Worm (Caenorhabditis elegans) whole organism, L1 larva: ENCODE results near the gene Y55F3AM.9.

ENCODE experiments used
- C04F5.9 ChIP-seq: sonication (generic microtip); optimal IDR thresholded peaks from 2 replicates; lab custom pipeline; 2016; ENCODE audit warnings: missing genetic modification characterization, missing compliant biosample characterization
- C16A3.4 ChIP-seq: fragments of 150-350 bp; optimal IDR thresholded peaks from 2 replicates; lab custom pipeline; 2014; ENCODE audit warnings: missing biosample characterization, missing genetic modification characterization
- aly-2 ChIP-seq: fragments of 150-350 bp; optimal IDR thresholded peaks from 2 replicates; lab custom pipeline; 2014; ENCODE audit warnings: missing biosample characterization, missing genetic modification characterization
- ama-1 ChIP-seq: fragments of 150-350 bp; optimal IDR thresholded peaks from 2 replicates; lab custom pipeline; 2014
- ceh-63 ChIP-seq: fragments of 200-800 bp; sonication (Bioruptor generic); optimal IDR thresholded peaks from 2 replicates; lab custom pipeline; 2018; ENCODE audit warnings: mild to moderate bottlenecking, missing genetic modification characterization, missing compliant biosample characterization
- ceh-8 ChIP-seq: fragments of 200-800 bp; sonication (Bioruptor generic); optimal IDR thresholded peaks from 2 replicates; lab custom pipeline; 2018; ENCODE audit warnings: mild to moderate bottlenecking, missing genetic modification characterization, moderate library complexity, missing compliant biosample characterization
- ceh-88 ChIP-seq: fragments of 200-800 bp; sonication (Bioruptor generic); IDR thresholded peaks from 2 replicates; pipeline ENCODE4 v1.3.6; 2022; ENCODE audit warnings: missing genetic modification characterization, missing compliant biosample characterization
- dpl-1 ChIP-seq, 3 experiments: fragments of 150-350 bp in 2 of 3; sonication (generic microtip) in 1 of 3; optimal IDR thresholded peaks; 2 replicates each; lab custom pipeline; 2014 to 2017; ENCODE audit warnings: missing biosample characterization in 3 of 3, missing genetic modification characterization in 3 of 3, missing genetic modification reagents in 3 of 3
- dsc-1 ChIP-seq: sonication (generic microtip); optimal IDR thresholded peaks from 2 replicates; lab custom pipeline; 2016; ENCODE audit warnings: mild to moderate bottlenecking, missing genetic modification characterization, missing compliant biosample characterization
- efl-1 ChIP-seq, 4 experiments: fragments of 150-350 bp; optimal IDR thresholded peaks in 3 of 4; peaks in 1 of 4; 1 replicate in 1 of 4; 2 replicates in 3 of 4; lab custom pipeline; 2014; ENCODE audit warnings: missing biosample characterization in 2 of 4, missing genetic modification characterization in 2 of 4, missing genetic modification reagents in 2 of 4
- efl-3 ChIP-seq: fragments of 200-800 bp; sonication (Bioruptor generic); optimal IDR thresholded peaks from 2 replicates; lab custom pipeline; 2018; ENCODE audit warnings: mild to moderate bottlenecking, missing genetic modification characterization, missing compliant biosample characterization
- elt-2 ChIP-seq: sonication (generic microtip); optimal IDR thresholded peaks from 2 replicates; lab custom pipeline; 2016; ENCODE audit warnings: missing genetic modification characterization, mild to moderate bottlenecking, inconsistent platforms, missing compliant biosample characterization, missing genetic modification reagents
- elt-3 ChIP-seq, 6 experiments: fragments of 150-350 bp in 1 of 6; sonication (generic microtip); optimal IDR thresholded peaks; 2 replicates each; lab custom pipeline; 2017 to 2018; ENCODE audit warnings: missing biosample characterization in 6 of 6, missing genetic modification characterization in 6 of 6, inconsistent platforms in 1 of 6
- fkh-8 ChIP-seq: sonication (generic microtip); optimal IDR thresholded peaks from 2 replicates; lab custom pipeline; 2016; ENCODE audit warnings: mild to moderate bottlenecking, missing genetic modification characterization, missing compliant biosample characterization
- irx-1 ChIP-seq: sonication (generic microtip); optimal IDR thresholded peaks from 2 replicates; lab custom pipeline; 2016; ENCODE audit warnings: missing genetic modification characterization, missing compliant biosample characterization
- isw-1 ChIP-seq: fragments of 200-800 bp; sonication (Bioruptor generic); IDR thresholded peaks from 2 replicates; pipeline ENCODE4 v1.3.6; 2022; ENCODE audit warnings: missing genetic modification characterization, missing compliant biosample characterization
- lin-15B ChIP-seq: fragments of 150-350 bp; sonication (generic microtip); optimal IDR thresholded peaks from 3 replicates; lab custom pipeline; 2014; ENCODE audit warnings: missing biosample characterization, missing genetic modification characterization
- lin-35 ChIP-seq, 2 experiments: fragments of 150-350 bp; optimal IDR thresholded peaks; 2 replicates each; lab custom pipeline; 2014; ENCODE audit warnings: missing biosample characterization in 2 of 2, missing genetic modification characterization in 2 of 2, missing genetic modification reagents in 2 of 2
- lin-39 ChIP-seq: fragments of 150-350 bp; optimal IDR thresholded peaks from 2 replicates; lab custom pipeline; 2014; ENCODE audit warnings: missing biosample characterization, missing genetic modification reagents, missing genetic modification characterization
- lir-3 ChIP-seq: sonication (generic microtip); optimal IDR thresholded peaks from 2 replicates; lab custom pipeline; 2016; ENCODE audit warnings: mild to moderate bottlenecking, missing genetic modification characterization, moderate library complexity, missing compliant biosample characterization; ENCODE audit not compliant: poor library complexity
- lsy-2 ChIP-seq, 2 experiments: fragments of 150-350 bp; optimal IDR thresholded peaks; 2 replicates each; lab custom pipeline; 2014; ENCODE audit warnings: missing biosample characterization in 2 of 2, missing genetic modification characterization in 2 of 2
- nhr-11 ChIP-seq: fragments of 150-350 bp; optimal IDR thresholded peaks from 2 replicates; lab custom pipeline; 2014; ENCODE audit warnings: missing biosample characterization, missing genetic modification characterization
- nhr-12 ChIP-seq: sonication (generic microtip); optimal IDR thresholded peaks from 2 replicates; lab custom pipeline; 2017; ENCODE audit warnings: missing biosample characterization, missing genetic modification characterization
- nhr-19 ChIP-seq: fragments of 200-800 bp; sonication (Bioruptor generic); conservative IDR thresholded peaks from 2 replicates; pipeline ENCODE4 v1.3.6; 2022; ENCODE audit warnings: missing genetic modification characterization, missing compliant biosample characterization
- nhr-20 ChIP-seq: sonication (generic microtip); optimal IDR thresholded peaks from 2 replicates; lab custom pipeline; 2016; ENCODE audit warnings: mild to moderate bottlenecking, missing genetic modification characterization, missing compliant biosample characterization
- nhr-28 ChIP-seq: fragments of 150-350 bp; optimal IDR thresholded peaks from 2 replicates; lab custom pipeline; 2014; ENCODE audit warnings: missing biosample characterization, missing genetic modification characterization
- nhr-47 ChIP-seq: sonication (generic microtip); optimal IDR thresholded peaks from 2 replicates; lab custom pipeline; 2016; ENCODE audit warnings: mild to moderate bottlenecking, missing genetic modification characterization, moderate library complexity, missing compliant biosample characterization
- nhr-71 ChIP-seq: sonication (generic microtip); optimal IDR thresholded peaks from 2 replicates; lab custom pipeline; 2016; ENCODE audit warnings: mild to moderate bottlenecking, missing genetic modification characterization, moderate library complexity, missing compliant biosample characterization
- nhr-77 ChIP-seq: fragments of 150-350 bp; optimal IDR thresholded peaks from 2 replicates; lab custom pipeline; 2014; ENCODE audit warnings: missing biosample characterization, missing genetic modification characterization
- nhr-84 ChIP-seq: sonication (generic microtip); optimal IDR thresholded peaks from 2 replicates; lab custom pipeline; 2017; ENCODE audit warnings: missing biosample characterization, missing genetic modification characterization
- nhr-85 ChIP-seq: sonication (generic microtip); peaks from one replicate; lab custom pipeline; 2016; ENCODE audit warnings: missing genetic modification characterization, inconsistent platforms, missing compliant biosample characterization
- nhr-90 ChIP-seq: sonication (generic microtip); optimal IDR thresholded peaks from 2 replicates; lab custom pipeline; 2016; ENCODE audit warnings: mild to moderate bottlenecking, missing genetic modification characterization, missing compliant biosample characterization; ENCODE audit not compliant: poor library complexity
- pag-3 ChIP-seq: sonication (generic microtip); optimal IDR thresholded peaks from 2 replicates; lab custom pipeline; 2017; ENCODE audit warnings: missing genetic modification characterization, mild to moderate bottlenecking, missing compliant biosample characterization, antibody characterized with exemption, borderline replicate concordance; ENCODE audit not compliant: insufficient read depth
- skn-1 ChIP-seq: fragments of 150-350 bp; optimal IDR thresholded peaks from 2 replicates; lab custom pipeline; 2014; ENCODE audit warnings: missing biosample characterization, missing genetic modification characterization
- snpc-4 ChIP-seq: fragments of 150-350 bp; optimal IDR thresholded peaks from 2 replicates; lab custom pipeline; 2014; ENCODE audit warnings: missing biosample characterization, missing genetic modification characterization
- snu-23 ChIP-seq: sonication (generic microtip); optimal IDR thresholded peaks from 2 replicates; lab custom pipeline; 2016; ENCODE audit warnings: missing genetic modification characterization, missing compliant biosample characterization
- sup-37 ChIP-seq: fragments of 200-800 bp; sonication (Bioruptor generic); optimal IDR thresholded peaks from 2 replicates; lab custom pipeline; 2018; ENCODE audit warnings: mild to moderate bottlenecking, missing genetic modification characterization, missing compliant biosample characterization
- swsn-7 ChIP-seq: sonication (generic microtip); optimal IDR thresholded peaks from 2 replicates; lab custom pipeline; 2016; ENCODE audit warnings: missing genetic modification characterization, missing compliant biosample characterization
- tbx-2 ChIP-seq: sonication (generic microtip); optimal IDR thresholded peaks from 2 replicates; lab custom pipeline; 2016; ENCODE audit warnings: missing genetic modification characterization, missing compliant biosample characterization
- unc-130 ChIP-seq: fragments of 150-350 bp; optimal IDR thresholded peaks from 2 replicates; lab custom pipeline; 2017; ENCODE audit warnings: missing biosample characterization, missing genetic modification characterization, inconsistent platforms
- unc-30 ChIP-seq: sonication (generic microtip); optimal IDR thresholded peaks from 2 replicates; lab custom pipeline; 2017; ENCODE audit warnings: missing biosample characterization, missing genetic modification characterization
- unc-86 ChIP-seq: sonication (generic microtip); optimal IDR thresholded peaks from 2 replicates; lab custom pipeline; 2016; ENCODE audit warnings: missing genetic modification characterization, missing compliant biosample characterization
- xbp-1 ChIP-seq: sonication (generic microtip); optimal IDR thresholded peaks from 2 replicates; lab custom pipeline; 2016; ENCODE audit warnings: missing genetic modification characterization, missing compliant biosample characterization
- zag-1 ChIP-seq: fragments of 150-350 bp; optimal IDR thresholded peaks from 2 replicates; lab custom pipeline; 2014; ENCODE audit warnings: missing biosample characterization, missing genetic modification characterization
- zip-4 ChIP-seq: fragments of 200-800 bp; sonication (Bioruptor generic); optimal IDR thresholded peaks from 2 replicates; lab custom pipeline; 2018; ENCODE audit warnings: mild to moderate bottlenecking, missing genetic modification characterization, moderate library complexity, missing compliant biosample characterization

Y55F3AM.9 gene

ce11 chrIV:1056263-1056942 lies 46.9 kb upstream of the Y55F3AM.9 start, which contains the start of the genes Y55F3AM.13 and mrps-25:
Gene Y55F3AM.13 (minus strand): TSS chrIV:1056313.
Gene mrps-25 (plus strand): TSS chrIV:1056892.
- TF ChIP-seq ama-1 (lab: Kevin White, UChicago) (no peak), xbp-1 (tag; lab: Kevin White, UChicago) (peak; percentile 75), nhr-20 (tag; lab: Kevin White, UChicago) (peak; percentile 37), C16A3.4 (tag; lab: Kevin White, UChicago) (peak; percentile 20), unc-86 (tag; lab: Kevin White, UChicago) (peak; percentile 16), elt-2 (tag; lab: Kevin White, UChicago) (peak; percentile 36), dpl-1 (GFP tag; optimal IDR thresholded peaks at IDR 0.05; lab: Kevin White, UChicago) (peak; percentile 27 to 57 (median 48)), skn-1 (peak; percentile 29), irx-1 (tag; lab: Kevin White, UChicago) (peak; percentile 32), fkh-8 (peak; percentile 37), unc-130 (tag; lab: Kevin White, UChicago) (no peak), swsn-7 (tag; lab: Kevin White, UChicago) (peak; percentile 65), efl-1 (optimal IDR thresholded peaks at IDR 0.05; lab: Kevin White, UChicago) (peak; percentile 45 to 59), efl-1 (GFP tag; optimal IDR thresholded peaks at IDR 0.05 in 1 of 2; lab: Kevin White, UChicago) (peak; percentile 58 to 93), dsc-1 (tag; lab: Kevin White, UChicago) (peak; percentile 63), elt-3 (tag; optimal IDR thresholded peaks at IDR 0.05; lab: Kevin White, UChicago) (peak in 1 of 6 experiments; percentile 5), lin-35 (GFP tag; optimal IDR thresholded peaks at IDR 0.05; lab: Kevin White, UChicago) (peak; percentile 37 to 46), unc-30 (tag; lab: Kevin White, UChicago) (no peak), nhr-84 (no peak), lin-15B (tag; lab: Kevin White, UChicago) (peak; percentile 48), nhr-28 (no peak), nhr-77 (no peak), sup-37 (no peak), ceh-88 (GFP tag; lab: Robert Waterston, UW) (peak; percentile 25; the same call in 1 of the 2 replicates), lin-39 (tag; lab: Kevin White, UChicago) (peak; percentile 5), efl-3 (GFP tag; lab: Kevin White, UChicago) (no peak), nhr-19 (GFP tag; lab: Robert Waterston, UW) (peak; percentile 42; the same call in 1 of the 2 replicates), C04F5.9 (tag; lab: Kevin White, UChicago) (peak; percentile 63), lir-3 (tag; lab: Kevin White, UChicago) (no peak), isw-1 (GFP tag; lab: Robert Waterston, UW) (peak; percentile 78), zip-4 (GFP tag; lab: Kevin White, UChicago) (no peak), lsy-2 (tag; optimal IDR thresholded peaks at IDR 0.05; lab: Kevin White, UChicago) (peak; percentile 75 to 83), nhr-12 (no peak), aly-2 (no peak), nhr-71 (no peak), tbx-2 (peak; percentile 69), ceh-63 (GFP tag; lab: Kevin White, UChicago) (no peak), zag-1 (no peak), snpc-4 (tag; lab: Kevin White, UChicago) (peak; percentile 21), ceh-8 (no peak), snu-23 (GFP tag; lab: Kevin White, UChicago) (peak; percentile 71), nhr-90 (peak; percentile 28), pag-3 (no peak), nhr-47 (tag; lab: Kevin White, UChicago) (peak; percentile 77), nhr-85 (peak; percentile 40), nhr-11 (tag; lab: Kevin White, UChicago) (no peak)
